Worm (Caenorhabditis elegans): ENCODE data around the gene sri-47.
"Not testable (repeated sequence)": the region's sequence is repeated elsewhere in the genome, so short reads cannot be mapped to it uniquely, and the experiment has no call there.

Gene sri-47

ce11 chrII:2649015-2649414, 7.7 kb upstream of the sri-47 start:
- no peak for TF ChIP-seq klf-2 (GFP tag; conservative IDR thresholded peaks at IDR 0.05)
- TF ChIP-seq T22C8.4 (GFP tag; IDR thresholded peaks at IDR 0.05): no peak
- TF ChIP-seq med-1 (GFP tag; optimal IDR thresholded peaks at IDR 0.05; ENCODE audit: insufficient read depth): no peak
- TF ChIP-seq flt-1 (GFP tag; IDR thresholded peaks at IDR 0.05): no peak
- no peak for TF ChIP-seq ref-1 (GFP tag; conservative IDR thresholded peaks at IDR 0.05)
- TF ChIP-seq ztf-23 (GFP tag; IDR thresholded peaks at IDR 0.05): no peak
- TF ChIP-seq cog-1 (tag; optimal IDR thresholded peaks at IDR 0.05): no peak
- TF ChIP-seq tab-1 (GFP tag; IDR thresholded peaks at IDR 0.05): no peak

- TF ChIP-seq ztf-23 (GFP tag; IDR thresholded peaks at IDR 0.05) (no peak), ztf-29 (GFP tag; IDR thresholded peaks at IDR 0.05) (no peak), flt-1 (GFP tag; IDR thresholded peaks at IDR 0.05) (no peak), T22C8.4 (GFP tag; IDR thresholded peaks at IDR 0.05) (no peak), med-1 (GFP tag; optimal IDR thresholded peaks at IDR 0.05; ENCODE audit: insufficient read depth) (no peak), cog-1 (tag; optimal IDR thresholded peaks at IDR 0.05) (no peak), klf-2 (GFP tag; conservative IDR thresholded peaks at IDR 0.05) (no peak), ref-1 (GFP tag; conservative IDR thresholded peaks at IDR 0.05) (no peak), tab-1 (GFP tag; IDR thresholded peaks at IDR 0.05) (no peak)
Measured at ce11 chrII:2649539-2649938, 7.2 kb upstream of the sri-47 start, which contains the start of the genes F22E5.13 and F22E5.6. Gene F22E5.13, minus strand, starts transcription at chrII:2649639. Gene F22E5.6, plus strand, starts transcription at chrII:2649835.

DNA sequence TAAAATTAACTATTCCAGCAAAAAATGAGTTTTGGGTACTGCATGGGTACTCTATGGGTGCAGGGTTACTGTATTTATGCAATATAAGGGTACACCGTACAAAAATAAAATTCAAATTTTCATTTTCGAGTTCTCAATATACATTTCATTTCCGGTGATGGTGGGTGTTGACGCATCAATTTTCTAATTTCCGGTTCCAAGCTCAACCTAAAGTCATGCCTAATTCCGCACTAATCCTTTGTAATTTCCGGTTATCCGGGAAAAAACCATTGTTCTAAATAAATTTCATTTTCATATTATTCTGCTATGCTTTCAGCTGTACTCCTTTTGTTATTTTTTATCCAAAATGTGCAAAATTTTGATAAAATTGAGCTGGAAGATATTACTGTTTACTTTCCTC, 2.7 kb downstream of the sri-47 start, which contains the start of gene gcy-21:
Gene gcy-21, plus strand, starts transcription at position 301 of the 400 bp plus-strand sequence.
- no peak for TF ChIP-seq ref-1 (GFP tag; conservative IDR thresholded peaks at IDR 0.05)
- TF ChIP-seq T22C8.4 (GFP tag; IDR thresholded peaks at IDR 0.05): no peak
- TF ChIP-seq ztf-29 (GFP tag; IDR thresholded peaks at IDR 0.05): no peak
- TF ChIP-seq med-1 (GFP tag; optimal IDR thresholded peaks at IDR 0.05; ENCODE audit: insufficient read depth): no peak
- TF ChIP-seq cog-1 (tag; optimal IDR thresholded peaks at IDR 0.05): no peak
- no peak for TF ChIP-seq ztf-23 (GFP tag; IDR thresholded peaks at IDR 0.05)
- TF ChIP-seq flt-1 (GFP tag; IDR thresholded peaks at IDR 0.05): no peak
- TF ChIP-seq tab-1 (GFP tag; IDR thresholded peaks at IDR 0.05): no peak
- no peak for TF ChIP-seq klf-2 (GFP tag; conservative IDR thresholded peaks at IDR 0.05)

DNA sequence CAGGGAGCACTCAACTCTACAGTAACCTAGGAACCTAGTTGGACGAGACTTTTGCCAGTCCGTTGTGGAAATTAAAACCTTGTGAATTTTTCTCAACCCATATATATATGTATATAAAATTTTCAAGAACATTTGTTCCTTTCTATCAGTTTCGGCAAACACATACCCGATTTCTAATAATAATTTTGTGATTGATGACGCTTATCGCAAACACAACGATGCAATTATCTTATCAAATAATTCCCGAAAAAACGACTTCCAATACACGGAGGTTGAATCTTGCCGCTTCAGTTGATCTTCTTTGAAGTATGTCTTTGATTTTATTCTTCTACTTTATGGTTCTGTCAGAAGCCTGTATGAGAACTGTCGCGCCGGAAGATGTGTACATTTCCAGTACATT, 8.4 kb downstream of the sri-47 start, which contains the start of gene F22E5.2:
Gene F22E5.2, plus strand, starts transcription at position 301 of the 400 bp plus-strand sequence.
- TF ChIP-seq T22C8.4, ztf-23, flt-1 (GFP tag; IDR thresholded peaks at IDR 0.05): not testable (repeated sequence)

DNA sequence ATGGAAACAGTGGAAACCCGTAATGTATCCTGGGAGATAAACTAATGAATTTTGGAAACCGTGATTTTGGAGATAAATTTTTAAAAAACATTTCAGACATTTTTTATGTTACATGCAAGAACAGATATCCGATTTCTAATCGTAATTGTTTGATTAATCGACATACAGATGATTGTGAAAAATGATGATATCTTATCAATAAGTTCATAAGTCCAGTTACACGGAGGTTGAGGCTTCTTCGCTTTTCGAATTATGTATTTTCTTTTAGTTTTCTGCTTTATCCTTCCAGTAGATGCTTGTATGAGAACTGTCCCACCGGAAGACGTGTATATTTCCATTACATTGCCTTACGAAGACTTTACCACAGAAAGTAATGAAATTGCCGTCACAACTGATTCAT, 8.9 kb downstream of the sri-47 start, which contains the start of gene F22E5.22:
Gene F22E5.22, plus strand, starts transcription at position 301 of the 400 bp plus-strand sequence.
- TF ChIP-seq klf-2 (GFP tag; conservative IDR thresholded peaks at IDR 0.05) (no peak), cog-1 (tag; optimal IDR thresholded peaks at IDR 0.05) (no peak), ref-1 (GFP tag; conservative IDR thresholded peaks at IDR 0.05) (no peak), tab-1 (GFP tag; IDR thresholded peaks at IDR 0.05) (no peak), med-1 (GFP tag; optimal IDR thresholded peaks at IDR 0.05; ENCODE audit: insufficient read depth) (no peak), ztf-29 (GFP tag; IDR thresholded peaks at IDR 0.05) (no peak), ztf-23 (GFP tag; IDR thresholded peaks at IDR 0.05) (no peak), T22C8.4 (GFP tag; IDR thresholded peaks at IDR 0.05) (no peak), flt-1 (GFP tag; IDR thresholded peaks at IDR 0.05) (no peak)

- not testable (repeated sequence) for TF ChIP-seq ztf-23 (GFP tag; IDR thresholded peaks at IDR 0.05); med-1 (GFP tag; optimal IDR thresholded peaks at IDR 0.05; ENCODE audit: insufficient read depth); flt-1 (GFP tag; IDR thresholded peaks at IDR 0.05)
Measured at ce11 chrII:2672320-2672719, 15.6 kb downstream of the sri-47 start, which contains the start of gene sri-57. Gene sri-57, minus strand, starts transcription at chrII:2672420.

- TF ChIP-seq ref-1 (GFP tag; conservative IDR thresholded peaks at IDR 0.05); ztf-23 (GFP tag; IDR thresholded peaks at IDR 0.05); cog-1 (tag; optimal IDR thresholded peaks at IDR 0.05): not testable (repeated sequence)
Measured at ce11 chrII:2673534-2673933, 16.8 kb downstream of the sri-47 start, which contains the start of the genes F22E5.20 and F22E5.1. Gene F22E5.20, minus strand, starts transcription at chrII:2673634. Gene F22E5.1, plus strand, starts transcription at chrII:2673775.

ce11 chrII:2677534-2678168, 20.9 kb downstream of the sri-47 start, which contains the start of gene F22E5.17:
Gene F22E5.17, plus strand, starts transcription at chrII:2678041.
- no peak for TF ChIP-seq cog-1 (tag; optimal IDR thresholded peaks at IDR 0.05)
- TF ChIP-seq T22C8.4 (GFP tag; IDR thresholded peaks at IDR 0.05): no peak
- TF ChIP-seq klf-2 (GFP tag; conservative IDR thresholded peaks at IDR 0.05): no peak
- no peak for TF ChIP-seq tab-1 (GFP tag; IDR thresholded peaks at IDR 0.05)
- no peak for TF ChIP-seq flt-1 (GFP tag; IDR thresholded peaks at IDR 0.05)
- no peak for TF ChIP-seq ztf-29 (GFP tag; IDR thresholded peaks at IDR 0.05)
- no peak for TF ChIP-seq ztf-23 (GFP tag; IDR thresholded peaks at IDR 0.05)
- TF ChIP-seq med-1 (GFP tag; optimal IDR thresholded peaks at IDR 0.05; ENCODE audit: insufficient read depth): no peak
- no peak for TF ChIP-seq ref-1 (GFP tag; conservative IDR thresholded peaks at IDR 0.05)

DNA sequence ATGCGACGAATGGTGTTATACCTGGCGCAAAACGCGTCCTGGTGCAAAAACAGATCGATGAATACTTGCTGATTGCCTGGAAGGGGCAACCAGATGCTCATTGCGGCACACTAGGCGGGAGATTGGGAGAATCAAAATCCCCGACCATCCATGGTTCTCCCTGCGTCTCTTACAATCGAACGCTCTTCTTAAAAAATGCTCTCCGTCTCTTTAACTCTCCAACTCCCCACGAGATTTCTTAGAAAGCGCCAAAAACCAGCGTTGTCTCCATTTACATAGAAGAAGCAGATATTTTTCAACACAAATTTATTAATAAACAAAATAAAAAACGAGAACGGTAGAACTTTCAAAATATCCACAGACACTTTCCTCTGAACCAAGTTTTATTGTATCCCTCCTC, 24.4 kb downstream of the sri-47 start, which contains the start of gene F34D6.1:
Gene F34D6.1, minus strand, starts transcription at position 101 of the 400 bp plus-strand sequence.
- TF ChIP-seq ref-1 (GFP tag; conservative IDR thresholded peaks at IDR 0.05) (no peak), ztf-29 (GFP tag; IDR thresholded peaks at IDR 0.05) (no peak), ztf-23 (GFP tag; IDR thresholded peaks at IDR 0.05) (no peak), tab-1 (GFP tag; IDR thresholded peaks at IDR 0.05) (no peak), flt-1 (GFP tag; IDR thresholded peaks at IDR 0.05) (no peak), med-1 (GFP tag; optimal IDR thresholded peaks at IDR 0.05; ENCODE audit: insufficient read depth) (no peak), cog-1 (tag; optimal IDR thresholded peaks at IDR 0.05) (no peak), klf-2 (GFP tag; conservative IDR thresholded peaks at IDR 0.05) (no peak), T22C8.4 (GFP tag; IDR thresholded peaks at IDR 0.05) (no peak)

- TF ChIP-seq med-1 (GFP tag; optimal IDR thresholded peaks at IDR 0.05; ENCODE audit: insufficient read depth) (no peak), ztf-29 (GFP tag; IDR thresholded peaks at IDR 0.05) (no peak), klf-2 (GFP tag; conservative IDR thresholded peaks at IDR 0.05) (no peak), cog-1 (tag; optimal IDR thresholded peaks at IDR 0.05) (no peak), flt-1 (GFP tag; IDR thresholded peaks at IDR 0.05) (no peak), T22C8.4 (GFP tag; IDR thresholded peaks at IDR 0.05) (no peak), tab-1 (GFP tag; IDR thresholded peaks at IDR 0.05) (no peak), ref-1 (GFP tag; conservative IDR thresholded peaks at IDR 0.05) (no peak), ztf-23 (GFP tag; IDR thresholded peaks at IDR 0.05) (no peak)
Measured at ce11 chrII:2684208-2684607, 27.5 kb downstream of the sri-47 start, which contains the start of gene ceh-87. Gene ceh-87, minus strand, starts transcription at chrII:2684308.
